Worm (Caenorhabditis elegans) whole organism, early embryonic: ENCODE data around the gene ZK1248.11.

Source experiments
- B0310.2 ChIP-seq: sonication (generic microtip); optimal IDR thresholded peaks from 2 replicates; lab custom pipeline; 2016; ENCODE audit warnings: mild to moderate bottlenecking, missing genetic modification characterization, missing compliant biosample characterization
- F13C5.2 ChIP-seq: sonication (generic microtip); optimal IDR thresholded peaks from 2 replicates; lab custom pipeline; 2017; ENCODE audit warnings: mild to moderate bottlenecking, missing genetic modification characterization, inconsistent platforms, missing compliant biosample characterization
- aly-1 ChIP-seq: sonication (generic microtip); optimal IDR thresholded peaks from 2 replicates; lab custom pipeline; 2016; ENCODE audit warnings: missing genetic modification characterization, missing compliant biosample characterization
- ama-1 ChIP-seq: fragments of 150-350 bp; optimal IDR thresholded peaks from 2 replicates; lab custom pipeline; 2014
- ceh-13 ChIP-seq: fragments of 200-800 bp; sonication (Bioruptor generic); optimal IDR thresholded peaks from 2 replicates; lab custom pipeline; 2018; ENCODE audit warnings: mild to moderate bottlenecking, missing genetic modification characterization, missing compliant biosample characterization
- ceh-36 ChIP-seq: sonication (generic microtip); optimal IDR thresholded peaks from 2 replicates; lab custom pipeline; 2016; ENCODE audit warnings: missing genetic modification characterization, inconsistent platforms, missing compliant biosample characterization
- ets-7 ChIP-seq: sonication (generic microtip); optimal IDR thresholded peaks from 2 replicates; lab custom pipeline; 2016; ENCODE audit warnings: missing genotype, missing genetic modification characterization, missing compliant biosample characterization
- flt-1 ChIP-seq: fragments of 200-800 bp; sonication (Bioruptor generic); IDR thresholded peaks from 2 replicates; pipeline ENCODE4 v1.3.6; 2022; ENCODE audit warnings: missing genetic modification characterization, missing compliant biosample characterization
- hmbx-1 ChIP-seq: sonication (generic microtip); optimal IDR thresholded peaks from 2 replicates; lab custom pipeline; 2016; ENCODE audit warnings: mild to moderate bottlenecking, missing genetic modification characterization, missing compliant biosample characterization
- hmg-4 ChIP-seq: fragments of 200-800 bp; sonication (Bioruptor generic); optimal IDR thresholded peaks from 2 replicates; lab custom pipeline; 2018; ENCODE audit warnings: mild to moderate bottlenecking, missing genetic modification characterization, missing compliant biosample characterization
- hnd-1 ChIP-seq: sonication (generic microtip); optimal IDR thresholded peaks from 2 replicates; lab custom pipeline; 2016; ENCODE audit warnings: missing genetic modification characterization, missing compliant biosample characterization
- pes-1 ChIP-seq: fragments of 200-800 bp; sonication (Bioruptor generic); IDR thresholded peaks from 2 replicates; pipeline ENCODE4 v1.3.6; 2022; ENCODE audit warnings: missing genetic modification reagents, missing genetic modification characterization, missing compliant biosample characterization
- scrt-1 ChIP-seq: fragments of 200-800 bp; sonication (Bioruptor generic); IDR thresholded peaks from 2 replicates; pipeline ENCODE4 v1.3.6; 2022; ENCODE audit warnings: missing genetic modification characterization, missing compliant biosample characterization
- sea-1 ChIP-seq: fragments of 200-800 bp; sonication (Bioruptor generic); conservative IDR thresholded peaks from 2 replicates; pipeline ENCODE4 v1.3.6; 2022; ENCODE audit warnings: missing genetic modification characterization, missing compliant biosample characterization
- tbx-11 ChIP-seq: fragments of 200-800 bp; sonication (Bioruptor generic); IDR thresholded peaks from 2 replicates; pipeline ENCODE4 v1.3.6; 2022; ENCODE audit warnings: missing genetic modification characterization, missing compliant biosample characterization
- tbx-37 ChIP-seq: fragments of 200-800 bp; sonication (Bioruptor generic); conservative IDR thresholded peaks from 2 replicates; pipeline ENCODE4 v1.3.6; 2022; ENCODE audit warnings: missing genetic modification reagents, missing genetic modification characterization, missing compliant biosample characterization
- tra-4 ChIP-seq: sonication (generic microtip); optimal IDR thresholded peaks from 2 replicates; lab custom pipeline; 2017; ENCODE audit warnings: missing genetic modification characterization, missing compliant biosample characterization

The ZK1248.11 gene

ce11 chrII:5844694-5845129 lies 16.3 kb upstream of the ZK1248.11 start:
- peak; percentile 39 for TF ChIP-seq tbx-37 (GFP tag; lab: Robert Waterston, UW)
- TF ChIP-seq tra-4, result peak; percentile 92
- peak; percentile 84 for TF ChIP-seq hmbx-1 (tag; lab: Kevin White, UChicago)
- peak; percentile 98 for TF ChIP-seq F13C5.2
- TF ChIP-seq ceh-36 (tag; lab: Kevin White, UChicago), result peak; percentile 96
- peak; percentile 100 for TF ChIP-seq ama-1 (lab: Kevin White, UChicago)
- peak; percentile 86 for TF ChIP-seq pes-1 (GFP tag; lab: Robert Waterston, UW)
- TF ChIP-seq tbx-11 (GFP tag; lab: Robert Waterston, UW), result peak; percentile 79
- TF ChIP-seq ets-7 (tag; lab: Kevin White, UChicago), result peak; percentile 80
- TF ChIP-seq flt-1 (GFP tag; lab: Robert Waterston, UW), result peak; percentile 72
- TF ChIP-seq aly-1 (tag; lab: Kevin White, UChicago), result peak; percentile 40
- peak; percentile 96 for TF ChIP-seq hmg-4 (GFP tag; lab: Kevin White, UChicago)
- TF ChIP-seq scrt-1 (GFP tag; lab: Robert Waterston, UW), result peak; percentile 67
- peak; percentile 53 for TF ChIP-seq hnd-1
- TF ChIP-seq B0310.2 (tag; lab: Kevin White, UChicago), result peak; percentile 88
- peak; percentile 27 for TF ChIP-seq ceh-13 (GFP tag; lab: Kevin White, UChicago)
- peak; percentile 89 for TF ChIP-seq sea-1 (GFP tag; lab: Robert Waterston, UW)

- TF ChIP-seq ama-1 (lab: Kevin White, UChicago), result no peak
- TF ChIP-seq tbx-11 (GFP tag; lab: Robert Waterston, UW), result no peak
Observed at ce11 chrII:5841866-5842265, 13.5 kb upstream of the ZK1248.11 start, which contains the start of gene nep-25. Gene nep-25 (plus strand): TSS chrII:5842240.

ce11 chrII:5841053-5841547 lies 12.7 kb upstream of the ZK1248.11 start, which contains the start of gene lec-5:
Gene lec-5 (minus strand): TSS chrII:5841103.
- TF ChIP-seq hmbx-1 (tag; lab: Kevin White, UChicago), result no peak
- TF ChIP-seq F13C5.2, result no peak
- no peak for TF ChIP-seq hmg-4 (GFP tag; lab: Kevin White, UChicago)
- no peak for TF ChIP-seq pes-1 (GFP tag; lab: Robert Waterston, UW)
- TF ChIP-seq ama-1 (lab: Kevin White, UChicago), result no peak
- TF ChIP-seq tbx-11 (GFP tag; lab: Robert Waterston, UW), result no peak
- no peak for TF ChIP-seq ceh-13 (GFP tag; lab: Kevin White, UChicago)
- TF ChIP-seq hnd-1, result no peak
- TF ChIP-seq ceh-36 (tag; lab: Kevin White, UChicago), result no peak
- no peak for TF ChIP-seq aly-1 (tag; lab: Kevin White, UChicago)
- no peak for TF ChIP-seq B0310.2 (tag; lab: Kevin White, UChicago)
- no peak for TF ChIP-seq sea-1 (GFP tag; lab: Robert Waterston, UW)
- TF ChIP-seq ets-7 (tag; lab: Kevin White, UChicago), result no peak
- TF ChIP-seq tbx-37 (GFP tag; lab: Robert Waterston, UW), result no peak
- no peak for TF ChIP-seq flt-1 (GFP tag; lab: Robert Waterston, UW)

DNA sequence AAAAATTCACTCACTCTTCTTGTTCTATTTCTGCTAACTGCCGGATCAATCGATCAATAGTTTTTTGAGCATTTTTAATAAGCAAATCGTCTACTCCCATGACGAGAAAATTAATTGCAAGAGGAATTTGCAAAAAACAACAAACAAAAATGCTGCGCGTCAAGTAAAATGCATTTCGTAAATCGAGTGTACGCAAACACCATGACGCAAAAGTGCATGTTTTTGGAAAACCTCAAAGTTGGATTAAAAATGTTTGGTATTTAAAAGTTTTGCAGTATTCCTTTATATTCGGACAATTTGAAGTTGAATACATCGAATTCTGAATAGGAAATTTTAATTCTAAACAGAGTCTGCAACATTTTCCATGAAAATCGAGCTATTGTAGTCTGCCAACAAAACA lies 10.8 kb upstream of the ZK1248.11 start, which contains the start of gene ZK1248.19:
ZK1248.19 (minus strand) TSS at position 188 of the 400 bp plus-strand sequence.
- TF ChIP-seq F13C5.2 (no peak), tbx-11 (GFP tag; lab: Robert Waterston, UW) (no peak)

- TF ChIP-seq ceh-36 (tag; lab: Kevin White, UChicago) (no peak), B0310.2 (tag; lab: Kevin White, UChicago) (no peak), hmbx-1 (tag; lab: Kevin White, UChicago) (no peak), aly-1 (tag; lab: Kevin White, UChicago) (no peak), F13C5.2 (no peak), flt-1 (GFP tag; lab: Robert Waterston, UW) (no peak)
Observed at ce11 chrII:5838453-5838852, 10.1 kb upstream of the ZK1248.11 start, which contains the start of gene ZK1248.15. Gene ZK1248.15 (minus strand): TSS chrII:5838553.

- TF ChIP-seq B0310.2 (tag; lab: Kevin White, UChicago), result peak; percentile 21
- no peak for TF ChIP-seq flt-1 (GFP tag; lab: Robert Waterston, UW)
- no peak for TF ChIP-seq aly-1 (tag; lab: Kevin White, UChicago)
- peak; percentile 14 for TF ChIP-seq tra-4
- TF ChIP-seq F13C5.2, result peak; percentile 26
- TF ChIP-seq tbx-11 (GFP tag; lab: Robert Waterston, UW), result no peak
- no peak for TF ChIP-seq ceh-36 (tag; lab: Kevin White, UChicago)
- peak; percentile 48 for TF ChIP-seq ets-7 (tag; lab: Kevin White, UChicago)
- no peak for TF ChIP-seq scrt-1 (GFP tag; lab: Robert Waterston, UW)
- no peak for TF ChIP-seq sea-1 (GFP tag; lab: Robert Waterston, UW)
- no peak for TF ChIP-seq hmg-4 (GFP tag; lab: Kevin White, UChicago)
- TF ChIP-seq tbx-37 (GFP tag; lab: Robert Waterston, UW), result 0 out of 2 replicates have a peak, but pooled peaks have one; percentile 26
- peak; percentile 36 for TF ChIP-seq ceh-13 (GFP tag; lab: Kevin White, UChicago)
- TF ChIP-seq pes-1 (GFP tag; lab: Robert Waterston, UW), result no peak
- TF ChIP-seq ama-1 (lab: Kevin White, UChicago), result no peak
- TF ChIP-seq hnd-1, result peak; percentile 40
- no peak for TF ChIP-seq hmbx-1 (tag; lab: Kevin White, UChicago)
Observed at ce11 chrII:5836153-5836719, 7.8 kb upstream of the ZK1248.11 start, which contains the start of gene fzo-1. Gene fzo-1 (minus strand): TSS chrII:5836203.

ce11 chrII:5835146-5835545 lies 6.8 kb upstream of the ZK1248.11 start:
- no peak for TF ChIP-seq tbx-11 (GFP tag; lab: Robert Waterston, UW)
- no peak for TF ChIP-seq hnd-1
- TF ChIP-seq sea-1 (GFP tag; lab: Robert Waterston, UW), result no peak
- no peak for TF ChIP-seq hmbx-1 (tag; lab: Kevin White, UChicago)
